Worm (Caenorhabditis elegans): ENCODE data around the gene mab-10.
A peak's percentile ranks its signal among the peaks of the same experiment; 100 is the strongest.

The mab-10 gene

DNA sequence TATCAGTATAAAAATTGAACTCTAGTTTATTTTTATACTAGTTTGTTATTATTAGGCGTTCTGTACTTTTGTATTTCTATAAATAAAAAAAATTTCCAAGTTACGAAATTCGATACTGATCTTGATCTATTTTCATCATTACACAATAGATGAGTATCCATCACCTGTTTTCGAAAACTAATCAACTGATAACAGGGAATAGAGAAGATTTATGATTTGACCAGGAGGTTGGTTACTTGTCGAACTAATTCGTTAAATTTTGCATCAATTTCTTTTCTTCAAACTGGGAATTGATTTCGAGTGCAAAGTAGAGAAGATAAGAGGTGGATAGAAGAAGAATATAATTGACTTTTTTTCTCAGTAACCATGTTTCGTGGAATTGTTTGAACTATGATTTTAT is 12.5 kb upstream of the mab-10 start:
- TF ChIP-seq lin-38 (GFP tag; IDR thresholded peaks at IDR 0.05) (no peak), aha-1 (tag) (peak; percentile 91), daf-12 (tag; optimal IDR thresholded peaks at IDR 0.05) (no peak), pha-4 (GFP tag; IDR thresholded peaks at IDR 0.05) (no peak), pha-4 (tag; optimal IDR thresholded peaks at IDR 0.05) (no peak), lin-39 (tag; optimal IDR thresholded peaks at IDR 0.05) (no peak), nhr-28 (tag; optimal IDR thresholded peaks at IDR 0.05) (peak; percentile 50), dmd-6 (GFP tag; IDR thresholded peaks at IDR 0.05) (peak; percentile 15; the same call in 1 of the 2 replicates), fkh-10 (GFP tag; optimal IDR thresholded peaks at IDR 0.05) (no peak), T20F7.1 (GFP tag; optimal IDR thresholded peaks at IDR 0.05) (no peak), hlh-30 (tag; optimal IDR thresholded peaks at IDR 0.05; ENCODE audit: insufficient read depth) (peak; percentile 38), lir-3 (tag; optimal IDR thresholded peaks at IDR 0.05) (no peak), php-3 (GFP tag; IDR thresholded peaks at IDR 0.05) (no peak)

DNA sequence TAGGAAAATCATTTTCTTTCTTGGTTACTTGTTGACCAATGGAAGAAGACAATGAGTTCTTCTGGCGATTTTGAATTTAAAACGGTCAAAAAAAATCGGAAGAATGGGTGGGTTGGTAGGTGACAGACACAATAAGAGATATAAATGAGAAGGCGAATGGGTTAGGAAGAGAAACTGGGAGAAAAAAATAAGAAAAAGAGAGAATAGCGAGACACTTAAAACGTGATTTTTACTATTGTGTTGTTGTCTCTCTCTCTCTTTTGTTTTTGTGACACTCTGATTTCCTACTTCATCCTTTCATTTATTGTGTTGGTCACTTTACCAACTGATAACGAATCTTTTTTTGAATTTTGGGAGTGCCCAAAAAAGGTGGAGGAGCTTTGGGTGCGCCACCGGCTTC is 11.5 kb upstream of the mab-10 start:
- TF ChIP-seq dve-1 (tag; optimal IDR thresholded peaks at IDR 0.05; ENCODE audit: insufficient read depth) (peak; percentile 6), duxl-1 (tag; optimal IDR thresholded peaks at IDR 0.05; ENCODE audit: poor library complexity) (no peak), tra-1 (GFP tag; IDR thresholded peaks at IDR 0.05) (peak; percentile 38; the same call in 1 of the 2 replicates), nhr-11 (tag; optimal IDR thresholded peaks at IDR 0.05) (peak; percentile 4), lsy-2 (tag; optimal IDR thresholded peaks at IDR 0.05) (no peak), mdl-1 (tag; optimal IDR thresholded peaks at IDR 0.05) (peak in 1 of 2 experiments; percentile 28), attf-4 (tag; optimal IDR thresholded peaks at IDR 0.05) (no peak), Y75B8A.6 (GFP tag; IDR thresholded peaks at IDR 0.05) (no peak), nhr-28 (tag; optimal IDR thresholded peaks at IDR 0.05) (peak; percentile 40), hlh-11 (tag; optimal IDR thresholded peaks at IDR 0.05) (peak; percentile 20), hlh-30 (tag; optimal IDR thresholded peaks at IDR 0.05; ENCODE audit: insufficient read depth) (peak; percentile 31), nhr-10 (tag; optimal IDR thresholded peaks at IDR 0.05) (no peak), hif-1 (tag; optimal IDR thresholded peaks at IDR 0.05) (no peak), mxl-3 (GFP tag; optimal IDR thresholded peaks at IDR 0.05) (peak; percentile 27), gei-8 (GFP tag; optimal IDR thresholded peaks at IDR 0.05) (no peak)

DNA sequence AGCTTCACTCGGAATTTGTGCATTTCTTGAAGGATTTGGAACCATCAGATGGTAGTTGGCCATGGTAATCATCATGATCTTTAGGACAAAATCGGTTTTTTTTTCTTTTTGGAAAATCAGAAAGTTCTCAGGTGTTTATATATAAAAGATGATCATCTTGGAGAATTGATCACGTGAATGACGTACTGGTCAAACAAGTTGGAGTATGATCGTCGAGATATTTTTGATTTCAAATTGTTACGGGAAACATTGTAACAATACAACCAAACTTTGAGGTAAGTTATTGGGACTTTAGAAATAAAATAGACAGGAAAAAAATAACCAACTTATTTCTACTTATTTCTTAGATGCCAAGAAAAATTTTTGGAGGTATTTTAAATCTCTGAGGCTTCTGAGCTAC is 8.9 kb upstream of the mab-10 start, which contains the start of gene F59B10.4:
F59B10.4 (minus strand) TSS at position 101 of the 400 bp plus-strand sequence.
- TF ChIP-seq F10B5.3 (tag; optimal IDR thresholded peaks at IDR 0.05) = no peak
- TF ChIP-seq dmd-6 (GFP tag; IDR thresholded peaks at IDR 0.05) = 0 out of 2 replicates have a peak, but pooled peaks have one; percentile 8

DNA sequence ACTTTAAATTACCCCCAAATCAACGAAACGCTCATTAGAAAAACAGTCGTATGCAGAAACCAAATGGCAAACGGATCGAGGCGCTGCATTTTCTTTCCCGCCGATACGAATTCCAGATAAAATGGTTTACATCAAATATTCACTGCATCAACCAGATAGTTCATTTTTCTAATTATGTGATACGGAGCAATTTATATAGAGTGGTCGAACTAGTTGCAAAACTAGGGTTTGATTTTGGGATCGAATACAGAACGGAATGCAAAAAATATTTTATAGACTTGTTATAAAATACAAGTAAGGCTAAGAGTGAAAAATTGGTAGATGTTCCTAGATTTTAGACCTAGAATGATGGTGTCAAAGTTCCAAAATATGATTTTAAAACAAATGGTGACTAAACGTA is 8.0 kb upstream of the mab-10 start:
- no peak for TF ChIP-seq jun-1 (tag; optimal IDR thresholded peaks at IDR 0.05)
- peak; percentile 80 for TF ChIP-seq aha-1 (tag)

DNA sequence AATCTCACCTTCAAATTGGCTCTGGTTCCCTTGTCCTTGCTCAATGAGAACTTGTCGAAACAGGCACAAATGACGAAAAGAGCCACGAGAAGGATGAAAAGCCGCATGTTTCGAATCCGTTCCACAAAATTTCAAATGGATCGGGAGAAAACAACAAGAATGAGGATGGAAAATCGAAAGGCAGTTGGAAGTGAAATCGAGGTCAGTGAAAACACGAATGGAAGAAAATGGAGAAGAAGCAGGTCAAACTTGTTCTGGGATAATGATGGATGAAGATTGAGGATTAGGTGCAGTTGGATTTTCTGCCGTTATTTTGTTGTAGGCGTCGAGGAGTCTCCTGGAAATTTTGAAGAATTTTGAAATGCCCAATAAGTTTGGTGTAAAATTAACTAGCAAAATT is 4.9 kb upstream of the mab-10 start:
- no peak for TF ChIP-seq mxl-3 (GFP tag; optimal IDR thresholded peaks at IDR 0.05)
- no peak for TF ChIP-seq saeg-2 (GFP tag; IDR thresholded peaks at IDR 0.05)
- no peak for TF ChIP-seq lin-39 (tag; optimal IDR thresholded peaks at IDR 0.05)
- TF ChIP-seq unc-39 (tag; optimal IDR thresholded peaks at IDR 0.05) = no peak
- TF ChIP-seq zip-2 (tag; optimal IDR thresholded peaks at IDR 0.05) = no peak
- TF ChIP-seq dve-1 (tag; optimal IDR thresholded peaks at IDR 0.05; ENCODE audit: insufficient read depth) = no peak
- TF ChIP-seq mdl-1 (tag; optimal IDR thresholded peaks at IDR 0.05) = no peak
- no peak for TF ChIP-seq ceh-32 (tag; optimal IDR thresholded peaks at IDR 0.05; ENCODE audit: poor library complexity)
- TF ChIP-seq lsy-2 (tag; optimal IDR thresholded peaks at IDR 0.05) = no peak
- TF ChIP-seq T26A8.4 (GFP tag; IDR thresholded peaks at IDR 0.05) = no peak
- TF ChIP-seq nhr-25 (tag; optimal IDR thresholded peaks at IDR 0.05; ENCODE audit: borderline replicate concordance, insufficient read depth) = no peak
- TF ChIP-seq daf-8 (GFP tag; IDR thresholded peaks at IDR 0.05) = no peak
- no peak for TF ChIP-seq rbr-2 (tag; optimal IDR thresholded peaks at IDR 0.05)
